Worm (Caenorhabditis elegans) whole organism, L3 larva: Measurements from ENCODE around the gene ttr-42.

Experiments used
- nhr-12 ChIP-seq: fragments of 150-350 bp; optimal IDR thresholded peaks from 2 replicates; lab custom pipeline; 2014; ENCODE audit warnings: missing biosample characterization, missing genetic modification characterization
- ztf-11 ChIP-seq: fragments of 150-350 bp; optimal IDR thresholded peaks from 2 replicates; lab custom pipeline; 2014; ENCODE audit warnings: missing biosample characterization, missing genetic modification characterization

DNA sequence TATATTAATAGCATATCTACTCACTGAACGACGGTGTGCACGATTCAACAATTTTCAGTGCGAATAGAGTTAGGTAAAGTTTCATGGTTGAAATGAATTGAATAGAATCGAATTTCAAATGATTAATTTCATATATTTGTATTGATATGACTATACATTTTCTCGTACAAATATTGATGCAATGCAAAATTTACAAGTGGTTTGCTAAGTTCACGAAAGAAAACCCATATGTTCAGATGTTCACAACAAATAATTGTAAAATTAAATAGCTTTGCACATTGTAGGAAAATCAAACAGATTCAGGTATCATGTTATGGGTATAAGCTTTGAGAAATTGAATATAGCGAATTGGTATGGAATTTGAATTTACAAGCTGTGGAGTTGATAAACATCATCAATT is 8.1 kb downstream of the ttr-42 start, which contains the start of gene H01M10.2:
- no peak for TF ChIP-seq ztf-11 (tag; lab: Kevin White, UChicago)
- TF ChIP-seq nhr-12 (tag; lab: Kevin White, UChicago), result no peak
